Worm (Caenorhabditis elegans): Measurements from ENCODE around the gene faxc-1.

- TF ChIP-seq nhr-76 (tag; optimal IDR thresholded peaks at IDR 0.05) (no peak), jun-1 (tag; optimal IDR thresholded peaks at IDR 0.05) (no peak), ztf-11 (tag; optimal IDR thresholded peaks at IDR 0.05) (no peak), ceh-8 (GFP tag; optimal IDR thresholded peaks at IDR 0.05) (no peak), unc-62 (GFP tag; optimal IDR thresholded peaks at IDR 0.05) (no peak), elt-2 (tag; optimal IDR thresholded peaks at IDR 0.05) (no peak), fkh-10 (GFP tag; optimal IDR thresholded peaks at IDR 0.05) (no peak), nhr-237 (tag; optimal IDR thresholded peaks at IDR 0.05) (no peak), lin-14 (GFP tag; optimal IDR thresholded peaks at IDR 0.05) (no peak), efl-1 (optimal IDR thresholded peaks at IDR 0.05) (peak; percentile 52 to 57), efl-1 (GFP tag; optimal IDR thresholded peaks at IDR 0.05 in 1 of 2) (peak in 1 of 2 experiments; percentile 79), C04F5.9 (tag; optimal IDR thresholded peaks at IDR 0.05) (no peak), lin-35 (GFP tag; optimal IDR thresholded peaks at IDR 0.05) (peak in 1 of 2 experiments; percentile 7)
These were observed 4.9 kb downstream of the faxc-1 start for ce11 chrII:12268857-12269256.

All from whole organism, L1 larva.